Fruit fly (Drosophila melanogaster) whole organism, embryonic: Measurements from ENCODE around the gene CG14043.
A peak's percentile ranks its signal among the peaks of the same experiment; 100 is the strongest.

ENCODE experiments used
- Ada2b ChIP-seq: fragments of 200-800 bp; sonication (Bioruptor generic); IDR thresholded peaks from 2 replicates; pipeline ENCODE4 v1.3.6; 2022; ENCODE audit warnings: missing biosample characterization, missing genetic modification characterization
- Adf1 ChIP-seq: fragments of 200-800 bp; sonication (Bioruptor generic); IDR thresholded peaks from 2 replicates; pipeline ENCODE4 v1.3.6; 2022; ENCODE audit warnings: missing biosample characterization, missing genetic modification characterization
- Bdp1 ChIP-seq: fragments of 200-800 bp; sonication (Bioruptor generic); optimal IDR thresholded peaks from 3 replicates; lab custom pipeline; 2016; ENCODE audit warnings: missing biosample characterization, missing genetic modification characterization
- Bgb ChIP-seq: fragments of 200-800 bp; sonication (Bioruptor generic); IDR thresholded peaks from 2 replicates; pipeline ENCODE4 v1.3.6; 2022; ENCODE audit warnings: missing biosample characterization, missing genetic modification characterization; ENCODE audit not compliant: partially characterized antibody
- Bteb2 ChIP-seq: fragments of 200-800 bp; sonication (Bioruptor generic); optimal IDR thresholded peaks from 2 replicates; lab custom pipeline; 2016; ENCODE audit warnings: missing biosample characterization, missing genetic modification characterization
- CG11456 ChIP-seq: fragments of 200-800 bp; sonication (Bioruptor generic); IDR thresholded peaks from 3 replicates; pipeline ENCODE4 v1.3.6; 2022; ENCODE audit warnings: missing biosample characterization, missing genetic modification characterization
- CG12942 ChIP-seq: fragments of 200-800 bp; sonication (Bioruptor generic); optimal IDR thresholded peaks from 3 replicates; lab custom pipeline; 2016; ENCODE audit warnings: missing biosample characterization, missing genetic modification characterization
- CG16863 ChIP-seq: fragments of 200-800 bp; sonication (Bioruptor generic); optimal IDR thresholded peaks from 3 replicates; lab custom pipeline; 2016; ENCODE audit warnings: missing biosample characterization, missing genetic modification characterization
- CG18599 ChIP-seq: fragments of 200-800 bp; sonication (Bioruptor generic); optimal IDR thresholded peaks from 3 replicates; lab custom pipeline; 2017; ENCODE audit warnings: missing biosample characterization, missing genetic modification characterization, mild to moderate bottlenecking, moderate library complexity, missing genetic modification reagents
- CG32532 ChIP-seq: fragments of 200-800 bp; sonication (Bioruptor generic); IDR thresholded peaks from 2 replicates; pipeline ENCODE4 v1.3.6; 2022; ENCODE audit warnings: missing biosample characterization, missing genetic modification characterization
- CG33557 ChIP-seq: fragments of 200-800 bp; sonication (Bioruptor generic); optimal IDR thresholded peaks from 2 replicates; lab custom pipeline; 2019; ENCODE audit warnings: missing biosample characterization, mild to moderate bottlenecking, missing genetic modification characterization, moderate library complexity
- CG34376 ChIP-seq: fragments of 200-800 bp; sonication (Bioruptor generic); optimal IDR thresholded peaks from 2 replicates; lab custom pipeline; 2018; ENCODE audit warnings: missing biosample characterization, mild to moderate bottlenecking, missing genetic modification characterization
- CG4424 ChIP-seq: fragments of 200-800 bp; sonication (Bioruptor generic); optimal IDR thresholded peaks from 3 replicates; lab custom pipeline; 2016; ENCODE audit warnings: missing biosample characterization, missing genetic modification characterization
- CG6689 ChIP-seq: fragments of 200-800 bp; sonication (Bioruptor generic); IDR thresholded peaks from 2 replicates; pipeline ENCODE4 v1.3.6; 2022; ENCODE audit warnings: missing biosample characterization, missing genetic modification characterization
- CG8290 ChIP-seq, 3 experiments: fragments of 200-800 bp; sonication (Bioruptor generic); optimal IDR thresholded peaks; 2 replicates each; lab custom pipeline; 2016 to 2019; ENCODE audit warnings: missing biosample characterization in 3 of 3, missing genetic modification characterization in 3 of 3, mild to moderate bottlenecking in 2 of 3, moderate library complexity in 1 of 3
- CG9797 ChIP-seq: fragments of 200-800 bp; sonication (Bioruptor generic); optimal IDR thresholded peaks from 3 replicates; lab custom pipeline; 2018; ENCODE audit warnings: missing biosample characterization, mild to moderate bottlenecking, missing genetic modification characterization
- CG9932 ChIP-seq: fragments of 200-800 bp; sonication (Bioruptor generic); IDR thresholded peaks from 2 replicates; pipeline ENCODE4 v1.3.6; 2022; ENCODE audit warnings: missing biosample characterization, missing genetic modification characterization
- CTCF ChIP-seq: fragments of 200-800 bp; sonication (Bioruptor generic); optimal IDR thresholded peaks from 2 replicates; lab custom pipeline; 2017; ENCODE audit warnings: missing biosample characterization, mild to moderate bottlenecking, missing genetic modification characterization, moderate library complexity
- Dip3 ChIP-seq: fragments of 200-800 bp; sonication (Bioruptor generic); optimal IDR thresholded peaks from 3 replicates; lab custom pipeline; 2016; ENCODE audit warnings: missing biosample characterization, missing genetic modification characterization
- Doc2 ChIP-seq: fragments of 200-800 bp; sonication (Bioruptor generic); IDR thresholded peaks from 2 replicates; pipeline ENCODE4 v1.3.6; 2022; ENCODE audit warnings: missing biosample characterization, missing genetic modification characterization
- E2f2 ChIP-seq: fragments of 200-800 bp; sonication (Bioruptor generic); IDR thresholded peaks from 2 replicates; pipeline ENCODE4 v1.3.6; 2022; ENCODE audit warnings: missing biosample characterization, missing genetic modification characterization
- Ets65A ChIP-seq: fragments of 200-800 bp; sonication (Bioruptor generic); peaks from one replicate; lab custom pipeline; 2016; ENCODE audit warnings: missing biosample characterization, missing genetic modification characterization
- Ets97D ChIP-seq: fragments of 200-800 bp; sonication (Bioruptor generic); optimal IDR thresholded peaks from 3 replicates; lab custom pipeline; 2016; ENCODE audit warnings: missing biosample characterization, missing genetic modification characterization
- Hand ChIP-seq: fragments of 200-800 bp; sonication (Bioruptor generic); optimal IDR thresholded peaks from 2 replicates; lab custom pipeline; 2017; ENCODE audit warnings: mild to moderate bottlenecking, missing biosample characterization, missing genetic modification reagents, missing genetic modification characterization
- MBD-R2 ChIP-seq: fragments of 200-800 bp; sonication (Bioruptor generic); IDR thresholded peaks from 2 replicates; pipeline ENCODE4 v1.3.6; 2022; ENCODE audit warnings: missing biosample characterization, missing genetic modification characterization
- MESR4 ChIP-seq: fragments of 200-800 bp; sonication (Bioruptor generic); optimal IDR thresholded peaks from 2 replicates; lab custom pipeline; 2018; ENCODE audit warnings: missing biosample characterization, mild to moderate bottlenecking, missing genetic modification characterization, moderate library complexity
- Max ChIP-seq: fragments of 200-800 bp; sonication (Bioruptor generic); optimal IDR thresholded peaks from 2 replicates; lab custom pipeline; 2016; ENCODE audit warnings: missing biosample characterization, mild to moderate bottlenecking, missing genetic modification characterization
- Nf-YA ChIP-seq: fragments of 200-800 bp; sonication (Bioruptor generic); IDR thresholded peaks from 2 replicates; pipeline ENCODE4 v1.3.6; 2022; ENCODE audit warnings: missing biosample characterization, missing genetic modification characterization
- Rfx ChIP-seq: fragments of 200-800 bp; sonication (Bioruptor generic); IDR thresholded peaks from 2 replicates; pipeline ENCODE4 v1.3.6; 2022; ENCODE audit warnings: missing biosample characterization, missing genetic modification characterization
- Vsx1 ChIP-seq: fragments of 200-800 bp; sonication (Bioruptor generic); optimal IDR thresholded peaks from 2 replicates; lab custom pipeline; 2017; ENCODE audit warnings: missing biosample characterization, mild to moderate bottlenecking, missing genetic modification characterization, missing genetic modification reagents
- YL-1 ChIP-seq: fragments of 200-800 bp; sonication (Bioruptor generic); optimal IDR thresholded peaks from 3 replicates; lab custom pipeline; 2017; ENCODE audit warnings: missing biosample characterization, mild to moderate bottlenecking, missing genetic modification characterization
- amos ChIP-seq: fragments of 200-800 bp; sonication (Bioruptor generic); IDR thresholded peaks from 2 replicates; pipeline ENCODE4 v1.3.6; 2022; ENCODE audit warnings: missing biosample characterization, missing genetic modification characterization; ENCODE audit not compliant: partially characterized antibody
- corto ChIP-seq: fragments of 200-800 bp; sonication (Bioruptor generic); optimal IDR thresholded peaks from 2 replicates; lab custom pipeline; 2016; ENCODE audit warnings: missing biosample characterization, mild to moderate bottlenecking, missing genetic modification characterization, moderate library complexity
- crp ChIP-seq, 2 experiments: fragments of 200-800 bp; sonication (Bioruptor generic); optimal IDR thresholded peaks; 2 replicates in 1 of 2; 3 replicates in 1 of 2; lab custom pipeline; 2017; ENCODE audit warnings: missing biosample characterization in 2 of 2, missing genetic modification characterization in 2 of 2, mild to moderate bottlenecking in 1 of 2, moderate library complexity in 1 of 2
- eve ChIP-seq, 2 experiments: fragments of >200 bp; optimal IDR thresholded peaks; 2 replicates each; lab custom pipeline; 2017; ENCODE audit warnings: missing biosample characterization in 2 of 2, missing genetic modification characterization in 2 of 2
- ham ChIP-seq: fragments of 200-800 bp; sonication (Bioruptor generic); IDR thresholded peaks from 2 replicates; pipeline ENCODE4 v1.3.6; 2022; ENCODE audit warnings: missing biosample characterization, missing genetic modification characterization
- hbn ChIP-seq: fragments of 200-800 bp; sonication (Bioruptor generic); IDR thresholded peaks from 2 replicates; pipeline ENCODE4 v1.3.6; 2022; ENCODE audit warnings: missing biosample characterization, missing genetic modification characterization; ENCODE audit not compliant: partially characterized antibody
- ken ChIP-seq: fragments of 200-800 bp; sonication (Bioruptor generic); IDR thresholded peaks from 3 replicates; pipeline ENCODE4 v1.3.6; 2022; ENCODE audit warnings: missing biosample characterization, missing genetic modification characterization
- kni ChIP-seq: fragments of 200-800 bp; sonication (Bioruptor generic); optimal IDR thresholded peaks from 3 replicates; lab custom pipeline; 2017; ENCODE audit warnings: mild to moderate bottlenecking, missing biosample characterization, missing genetic modification reagents, missing genetic modification characterization
- peb ChIP-seq: fragments of 200-800 bp; sonication (Bioruptor generic); IDR thresholded peaks from 2 replicates; pipeline ENCODE4 v1.3.6; 2022; ENCODE audit warnings: missing biosample characterization, missing genetic modification characterization
- phol ChIP-seq: fragments of 200-800 bp; sonication (Bioruptor generic); optimal IDR thresholded peaks from 3 replicates; lab custom pipeline; 2018; ENCODE audit warnings: missing biosample characterization, mild to moderate bottlenecking, missing genetic modification characterization, moderate library complexity
- pzg ChIP-seq: fragments of 200-800 bp; sonication (Bioruptor generic); optimal IDR thresholded peaks from 3 replicates; lab custom pipeline; 2018; ENCODE audit warnings: missing biosample characterization, mild to moderate bottlenecking, missing genetic modification characterization, moderate library complexity
- run ChIP-seq: fragments of 200-800 bp; sonication (Bioruptor generic); optimal IDR thresholded peaks from 3 replicates; lab custom pipeline; 2018; ENCODE audit warnings: missing biosample characterization, mild to moderate bottlenecking, missing genetic modification characterization
- so ChIP-seq: fragments of 200-800 bp; sonication (Bioruptor generic); IDR thresholded peaks from 3 replicates; pipeline ENCODE4 v1.3.6; 2022; ENCODE audit warnings: missing biosample characterization, missing genetic modification characterization
- tgo ChIP-seq: fragments of 200-800 bp; sonication (Bioruptor generic); IDR thresholded peaks from 3 replicates; pipeline ENCODE4 v1.3.6; 2022; ENCODE audit warnings: missing biosample characterization, missing genetic modification characterization
- trem ChIP-seq: fragments of 200-800 bp; optimal IDR thresholded peaks from 3 replicates; lab custom pipeline; 2019; ENCODE audit warnings: missing biosample characterization, mild to moderate bottlenecking, missing genetic modification characterization, moderate library complexity

CG14043 gene

DNA sequence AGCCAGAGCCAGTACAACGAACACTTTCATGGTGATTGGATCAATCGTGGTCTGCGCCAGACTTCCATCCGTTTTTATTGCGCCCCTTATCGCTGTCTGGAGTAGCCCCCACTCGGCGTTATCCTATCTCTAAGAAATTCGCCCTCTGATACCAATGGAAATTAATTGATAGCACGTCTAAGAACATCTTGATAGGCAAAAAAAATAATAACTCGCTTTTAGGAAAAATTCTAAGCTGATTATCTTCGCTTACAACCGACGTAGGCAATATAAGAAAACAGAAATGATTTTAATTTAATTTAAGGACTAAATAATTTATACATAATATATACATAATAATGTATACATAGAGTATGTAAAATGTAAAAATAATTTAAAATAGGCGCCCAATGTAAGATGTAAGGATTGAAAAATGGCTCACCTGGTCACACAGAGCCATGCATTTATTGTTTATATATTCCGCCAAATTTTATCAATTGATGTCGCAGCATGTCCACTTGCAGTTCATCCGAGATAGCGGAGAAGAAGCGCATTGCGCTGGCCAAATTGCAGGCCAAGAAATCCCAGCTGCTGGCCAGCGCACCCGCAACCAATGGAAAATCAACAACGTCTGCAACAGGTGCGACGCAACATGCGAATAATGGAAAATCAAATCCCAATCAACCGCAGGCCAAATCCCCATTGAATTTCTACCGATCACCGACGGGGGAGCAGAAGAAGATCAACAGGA is 16.2 kb upstream of the CG14043 start, which contains the start of the genes Jon25Bi and Marcal1 (continued):
- TF ChIP-seq Bgb (GFP tag; lab: Robert Waterston, UW) (peak; percentile 29; the same call in 1 of the 2 replicates), so (GFP tag; lab: Robert Waterston, UW) (no peak), MESR4 (GFP tag; lab: Kevin White, UChicago) (peak; percentile 0), CG12942 (GFP tag; lab: Kevin White, UChicago) (no peak), MBD-R2 (GFP tag; lab: Robert Waterston, UW) (peak; percentile 80), amos (GFP tag; lab: Robert Waterston, UW) (peak; percentile 50; the same call in 1 of the 2 replicates), crp (GFP tag; optimal IDR thresholded peaks at IDR 0.05; lab: Kevin White, UChicago) (peak in 1 of 2 experiments; percentile 65), E2f2 (GFP tag; lab: Robert Waterston, UW) (peak; percentile 82), CG9797 (GFP tag; lab: Kevin White, UChicago) (peak; percentile 43), YL-1 (GFP tag; lab: Kevin White, UChicago) (peak; percentile 4)

DNA sequence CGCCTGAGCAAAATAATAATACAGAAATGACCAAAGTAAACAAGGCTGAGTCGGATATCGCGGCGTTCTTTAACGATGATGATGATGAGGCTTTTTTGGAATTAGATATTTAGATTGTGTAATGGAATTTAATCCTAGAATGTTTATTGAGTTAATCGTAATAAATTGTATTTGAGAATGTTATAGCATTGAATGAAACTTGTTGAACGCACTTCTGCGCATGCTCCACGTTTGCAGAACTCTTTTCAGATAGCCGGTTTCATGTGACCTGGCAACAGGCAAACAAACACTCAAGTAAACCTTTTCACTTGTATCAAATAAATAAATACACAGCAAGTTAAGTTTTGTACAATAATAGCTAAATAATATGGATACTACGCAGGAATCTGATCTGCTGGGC is 13.4 kb upstream of the CG14043 start, which contains the start of gene CG34124:
TSS of gene CG34124 (plus strand) at position 301 of the 400 bp plus-strand sequence.
- TF ChIP-seq Hand (GFP tag; lab: Kevin White, UChicago) = no peak
- no peak for TF ChIP-seq Doc2
- no peak for TF ChIP-seq ken (GFP tag; lab: Robert Waterston, UW)
- TF ChIP-seq, all 482 proteins: peak for 0

DNA sequence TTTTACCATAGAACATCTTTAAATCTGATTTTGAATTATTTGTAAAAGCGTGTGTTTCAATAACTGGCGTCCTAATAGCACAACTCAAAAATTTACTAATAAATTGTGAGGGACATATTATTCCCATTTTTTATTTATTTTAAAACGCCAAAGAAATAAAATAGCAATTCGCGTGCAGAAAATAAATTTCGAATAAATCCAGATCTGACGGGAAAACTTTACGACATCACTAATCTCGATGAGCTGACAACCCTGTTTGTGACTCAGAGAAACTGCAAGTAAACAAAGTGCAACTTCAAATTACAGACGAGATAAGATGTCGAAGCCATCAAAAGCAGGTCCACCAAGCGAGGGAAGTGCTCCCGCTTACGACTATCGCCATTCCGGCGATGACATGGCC is 6.1 kb upstream of the CG14043 start, which contains the start of gene CG34125:
TSS of gene CG34125 (plus strand) at position 254 of the 400 bp plus-strand sequence.
- TF ChIP-seq tgo (GFP tag; lab: Robert Waterston, UW) (no peak), Rfx (GFP tag; lab: Robert Waterston, UW) (no peak), CTCF (GFP tag; lab: Kevin White, UChicago) (no peak), Bteb2 (GFP tag; lab: Kevin White, UChicago) (no peak), CG9932 (peak; percentile 44; the same call in 1 of the 2 replicates), CG4424 (GFP tag; lab: Kevin White, UChicago) (no peak), CG16863 (GFP tag; lab: Kevin White, UChicago) (no peak), hbn (GFP tag; lab: Robert Waterston, UW) (no peak), Ets65A (GFP tag; lab: Kevin White, UChicago) (peak; percentile 82), kni (GFP tag; lab: Kevin White, UChicago) (no peak), CG6689 (GFP tag; lab: Robert Waterston, UW) (no peak), Vsx1 (no peak), ham (GFP tag; lab: Robert Waterston, UW) (no peak), Max (no peak), CG8290 (GFP tag; optimal IDR thresholded peaks at IDR 0.05; lab: Kevin White, UChicago) (no peak), CG8290 (tag; optimal IDR thresholded peaks at IDR 0.05; lab: Kevin White, UChicago) (no peak), run (tag; lab: Kevin White, UChicago) (no peak), peb (GFP tag; lab: Robert Waterston, UW) (no peak), corto (GFP tag; lab: Kevin White, UChicago) (no peak), CG18599 (GFP tag; lab: Kevin White, UChicago) (no peak), CG32532 (GFP tag; lab: Robert Waterston, UW) (no peak), CG33557 (GFP tag; lab: Kevin White, UChicago) (no peak), CG9797 (GFP tag; lab: Kevin White, UChicago) (no peak), Dip3 (GFP tag; lab: Kevin White, UChicago) (no peak), eve (GFP tag; optimal IDR thresholded peaks at IDR 0.05; lab: Kevin White, UChicago) (no peak), CG11456 (GFP tag; lab: Robert Waterston, UW) (0 out of 3 replicates have a peak, but pooled peaks have one; percentile 47), CG34376 (GFP tag; lab: Kevin White, UChicago) (no peak), Bdp1 (no peak), Ets97D (GFP tag; lab: Kevin White, UChicago) (no peak), pzg (GFP tag; lab: Kevin White, UChicago) (peak; percentile 33), Nf-YA (GFP tag; lab: Robert Waterston, UW) (no peak), trem (no peak), Ada2b (GFP tag; lab: Robert Waterston, UW) (no peak), phol (tag; lab: Kevin White, UChicago) (peak; percentile 11), Adf1 (GFP tag; lab: Robert Waterston, UW) (no peak), CG12942 (GFP tag; lab: Kevin White, UChicago) (no peak)
